Worm (Caenorhabditis elegans): ENCODE measurements around the gene memi-2.
A peak's percentile ranks its signal among the peaks of the same experiment; 100 is the strongest.

The memi-2 gene

ce11 chrIV:13383763-13384436 is 16.4 kb downstream of the memi-2 start, which contains the start of gene rab-19:
rab-19 (minus strand) TSS chrIV:13384386.
- TF ChIP-seq ztf-23 (GFP tag; IDR thresholded peaks at IDR 0.05) (no peak), cog-1 (tag; optimal IDR thresholded peaks at IDR 0.05) (no peak), ztf-29 (GFP tag; IDR thresholded peaks at IDR 0.05) (no peak), flt-1 (GFP tag; IDR thresholded peaks at IDR 0.05) (no peak), T22C8.4 (GFP tag; IDR thresholded peaks at IDR 0.05) (no peak), ref-1 (GFP tag; conservative IDR thresholded peaks at IDR 0.05) (no peak), klf-2 (GFP tag; conservative IDR thresholded peaks at IDR 0.05) (no peak), med-1 (GFP tag; optimal IDR thresholded peaks at IDR 0.05; ENCODE audit: insufficient read depth) (no peak), tab-1 (GFP tag; IDR thresholded peaks at IDR 0.05) (no peak)

ce11 chrIV:13381823-13382222 is 18.5 kb downstream of the memi-2 start, which contains the start of gene emc-3:
emc-3 (minus strand) TSS chrIV:13381923.
- TF ChIP-seq ztf-23 (GFP tag; IDR thresholded peaks at IDR 0.05) (no peak), med-1 (GFP tag; optimal IDR thresholded peaks at IDR 0.05; ENCODE audit: insufficient read depth) (no peak), cog-1 (tag; optimal IDR thresholded peaks at IDR 0.05) (no peak), ztf-29 (GFP tag; IDR thresholded peaks at IDR 0.05) (no peak), flt-1 (GFP tag; IDR thresholded peaks at IDR 0.05) (no peak), tab-1 (GFP tag; IDR thresholded peaks at IDR 0.05) (no peak)

- no peak for TF ChIP-seq ref-1 (GFP tag; conservative IDR thresholded peaks at IDR 0.05)
- no peak for TF ChIP-seq klf-2 (GFP tag; conservative IDR thresholded peaks at IDR 0.05)
- TF ChIP-seq flt-1 (GFP tag; IDR thresholded peaks at IDR 0.05) = no peak
- TF ChIP-seq med-1 (GFP tag; optimal IDR thresholded peaks at IDR 0.05; ENCODE audit: insufficient read depth) = no peak
- TF ChIP-seq ztf-23 (GFP tag; IDR thresholded peaks at IDR 0.05) = no peak
- TF ChIP-seq T22C8.4 (GFP tag; IDR thresholded peaks at IDR 0.05) = no peak
- no peak for TF ChIP-seq cog-1 (tag; optimal IDR thresholded peaks at IDR 0.05)
- no peak for TF ChIP-seq tab-1 (GFP tag; IDR thresholded peaks at IDR 0.05)
- no peak for TF ChIP-seq ztf-29 (GFP tag; IDR thresholded peaks at IDR 0.05)
Measured at ce11 chrIV:13380506-13380905, 19.8 kb downstream of the memi-2 start.

ce11 chrIV:13377716-13378115 is 22.6 kb downstream of the memi-2 start, which contains the start of gene mau-8:
mau-8 (plus strand) TSS chrIV:13378016.
- TF ChIP-seq flt-1 (GFP tag; IDR thresholded peaks at IDR 0.05) (no peak), T22C8.4 (GFP tag; IDR thresholded peaks at IDR 0.05) (no peak), ref-1 (GFP tag; conservative IDR thresholded peaks at IDR 0.05) (no peak), ztf-23 (GFP tag; IDR thresholded peaks at IDR 0.05) (no peak), ztf-29 (GFP tag; IDR thresholded peaks at IDR 0.05) (no peak), cog-1 (tag; optimal IDR thresholded peaks at IDR 0.05) (no peak), med-1 (GFP tag; optimal IDR thresholded peaks at IDR 0.05; ENCODE audit: insufficient read depth) (no peak), tab-1 (GFP tag; IDR thresholded peaks at IDR 0.05) (no peak), klf-2 (GFP tag; conservative IDR thresholded peaks at IDR 0.05) (no peak)

ce11 chrIV:13374918-13375317 is 25.4 kb downstream of the memi-2 start:
- TF ChIP-seq ztf-23 (GFP tag; IDR thresholded peaks at IDR 0.05) (no peak), T22C8.4 (GFP tag; IDR thresholded peaks at IDR 0.05) (peak; percentile 55)

ce11 chrIV:13371699-13372098 is 28.6 kb downstream of the memi-2 start, which contains the start of gene Y62E10A.6:
Y62E10A.6 (plus strand) TSS chrIV:13371999.
- TF ChIP-seq tab-1 (GFP tag; IDR thresholded peaks at IDR 0.05) (no peak), med-1 (GFP tag; optimal IDR thresholded peaks at IDR 0.05; ENCODE audit: insufficient read depth) (no peak), flt-1 (GFP tag; IDR thresholded peaks at IDR 0.05) (no peak), T22C8.4 (GFP tag; IDR thresholded peaks at IDR 0.05) (no peak), ztf-23 (GFP tag; IDR thresholded peaks at IDR 0.05) (no peak), ref-1 (GFP tag; conservative IDR thresholded peaks at IDR 0.05) (no peak), klf-2 (GFP tag; conservative IDR thresholded peaks at IDR 0.05) (no peak), ztf-29 (GFP tag; IDR thresholded peaks at IDR 0.05) (no peak), cog-1 (tag; optimal IDR thresholded peaks at IDR 0.05) (no peak)

- no peak for TF ChIP-seq ztf-23 (GFP tag; IDR thresholded peaks at IDR 0.05)
Measured at ce11 chrIV:13370235-13370739, 30.0 kb downstream of the memi-2 start, which contains the start of the genes rla-2, popl-7 and Y62E10A.24. rla-2 (minus strand) TSS chrIV:13370285. popl-7 (plus strand) TSS chrIV:13370689. Y62E10A.24 (plus strand) TSS chrIV:13370710.

ce11 chrIV:13369120-13369842 is 31.0 kb downstream of the memi-2 start, which contains the start of gene agt-1:
agt-1 (minus strand) TSS chrIV:13369412.
- TF ChIP-seq flt-1 (GFP tag; IDR thresholded peaks at IDR 0.05) (no peak), cog-1 (tag; optimal IDR thresholded peaks at IDR 0.05) (no peak), klf-2 (GFP tag; conservative IDR thresholded peaks at IDR 0.05) (no peak), ztf-29 (GFP tag; IDR thresholded peaks at IDR 0.05) (no peak), tab-1 (GFP tag; IDR thresholded peaks at IDR 0.05) (no peak), ztf-23 (GFP tag; IDR thresholded peaks at IDR 0.05) (no peak), T22C8.4 (GFP tag; IDR thresholded peaks at IDR 0.05) (no peak)

- no peak for TF ChIP-seq tab-1 (GFP tag; IDR thresholded peaks at IDR 0.05)
- no peak for TF ChIP-seq ztf-23 (GFP tag; IDR thresholded peaks at IDR 0.05)
- TF ChIP-seq flt-1 (GFP tag; IDR thresholded peaks at IDR 0.05) = no peak
- TF ChIP-seq med-1 (GFP tag; optimal IDR thresholded peaks at IDR 0.05; ENCODE audit: insufficient read depth) = no peak
- TF ChIP-seq T22C8.4 (GFP tag; IDR thresholded peaks at IDR 0.05) = no peak
- TF ChIP-seq ztf-29 (GFP tag; IDR thresholded peaks at IDR 0.05) = no peak
- TF ChIP-seq ref-1 (GFP tag; conservative IDR thresholded peaks at IDR 0.05) = no peak
- no peak for TF ChIP-seq klf-2 (GFP tag; conservative IDR thresholded peaks at IDR 0.05)
- no peak for TF ChIP-seq cog-1 (tag; optimal IDR thresholded peaks at IDR 0.05)
Measured at ce11 chrIV:13364869-13365268, 35.4 kb downstream of the memi-2 start, which contains the start of gene srsx-25. srsx-25 (plus strand) TSS chrIV:13365169.

All from whole organism, midembryonic.